Worm (Caenorhabditis elegans): ENCODE data around the gene nhr-207.

Gene nhr-207

ce11 chrV:12113726-12114125, 17.8 kb downstream of the nhr-207 start:
- no peak for TF ChIP-seq ceh-8 (GFP tag; optimal IDR thresholded peaks at IDR 0.05)
- peak; percentile 28 for TF ChIP-seq nhr-85 (tag)
- TF ChIP-seq lin-14 (GFP tag; optimal IDR thresholded peaks at IDR 0.05): peak; percentile 27
- TF ChIP-seq elt-2 (tag; optimal IDR thresholded peaks at IDR 0.05): peak; percentile 11

- TF ChIP-seq ama-1 (optimal IDR thresholded peaks at IDR 0.05) (no peak), lin-13 (GFP tag; optimal IDR thresholded peaks at IDR 0.05) (no peak)
Measured at ce11 chrV:12114693-12115092, 18.7 kb downstream of the nhr-207 start, which contains the start of gene spin-1. spin-1 (plus strand) TSS chrV:12114993.

- TF ChIP-seq lsy-2 (tag; optimal IDR thresholded peaks at IDR 0.05) (no peak), elt-2 (tag; optimal IDR thresholded peaks at IDR 0.05) (peak; percentile 1), nhr-20 (tag; optimal IDR thresholded peaks at IDR 0.05) (peak; percentile 6), rnt-1 (tag; optimal IDR thresholded peaks at IDR 0.05) (no peak), nhr-71 (tag; optimal IDR thresholded peaks at IDR 0.05) (peak; percentile 7)
Measured at ce11 chrV:12115150-12115549, 19.2 kb downstream of the nhr-207 start.

DNA sequence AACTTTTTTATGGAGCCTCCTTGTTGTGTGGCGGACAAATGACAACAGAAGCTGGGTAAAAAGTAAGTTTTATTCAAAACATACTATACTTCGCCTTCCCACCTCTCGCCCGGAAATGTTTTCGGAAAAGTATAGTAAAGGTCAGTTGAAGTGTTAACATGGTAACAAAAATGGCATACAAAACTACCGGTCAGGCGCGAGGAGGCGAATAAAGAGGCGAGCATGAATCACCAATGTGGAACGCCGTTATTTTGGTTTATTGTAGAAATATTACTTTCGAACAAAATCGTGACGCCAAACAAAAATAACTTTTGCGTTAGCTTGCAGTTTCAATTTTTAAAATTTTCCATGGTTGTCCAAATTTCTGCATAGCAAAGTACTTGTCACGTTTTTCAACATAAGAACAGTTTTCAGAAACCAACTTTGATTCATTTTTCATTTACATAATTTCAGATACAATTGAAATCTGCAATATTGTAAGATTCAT, 21.7 kb downstream of the nhr-207 start, which contains the start of gene C13C4.8:
Gene C13C4.8, plus strand, starts transcription at position 437 of the 487 bp plus-strand sequence.
- TF ChIP-seq nhr-77 (tag; optimal IDR thresholded peaks at IDR 0.05) (no peak), tlp-1 (tag; optimal IDR thresholded peaks at IDR 0.05) (no peak), unc-30 (tag; optimal IDR thresholded peaks at IDR 0.05) (no peak)

DNA sequence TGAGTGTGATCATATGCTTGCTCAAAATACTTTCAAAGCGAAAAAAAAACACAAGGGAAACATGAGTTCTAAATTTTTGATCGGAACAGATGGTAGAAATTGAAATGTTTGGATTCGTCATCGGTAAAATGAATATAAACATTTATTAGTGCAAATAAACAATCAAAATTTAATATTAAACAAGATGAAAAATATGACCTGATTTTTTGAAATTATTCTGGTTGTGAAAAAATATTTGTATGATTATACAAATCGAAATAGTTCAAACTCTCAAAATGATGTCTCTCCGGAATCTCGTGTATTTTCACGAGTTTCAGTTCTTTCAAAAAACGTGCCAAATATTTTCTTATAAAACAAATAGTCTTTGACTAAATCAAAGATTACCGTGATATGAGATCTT, 24.4 kb downstream of the nhr-207 start, which contains the start of gene C13C4.7:
Gene C13C4.7, minus strand, starts transcription at position 101 of the 400 bp plus-strand sequence.
- TF ChIP-seq mep-1 (tag; optimal IDR thresholded peaks at IDR 0.05) (no peak), rnt-1 (tag; optimal IDR thresholded peaks at IDR 0.05) (no peak), nhr-11 (tag; optimal IDR thresholded peaks at IDR 0.05) (no peak), lin-15B (tag; optimal IDR thresholded peaks at IDR 0.05) (no peak), lir-3 (tag; optimal IDR thresholded peaks at IDR 0.05; ENCODE audit: poor library complexity) (no peak), nhr-77 (tag; optimal IDR thresholded peaks at IDR 0.05) (no peak), pax-3 (tag; optimal IDR thresholded peaks at IDR 0.05) (no peak), xbp-1 (tag; optimal IDR thresholded peaks at IDR 0.05) (no peak), unc-130 (tag; optimal IDR thresholded peaks at IDR 0.05) (no peak), blmp-1 (tag; optimal IDR thresholded peaks at IDR 0.05) (no peak), fos-1 (tag; optimal IDR thresholded peaks at IDR 0.05) (no peak), ceh-88 (GFP tag; IDR thresholded peaks at IDR 0.05) (no peak), Y116A8C.19 (tag; optimal IDR thresholded peaks at IDR 0.05; ENCODE audit: borderline replicate concordance) (no peak), unc-86 (tag; optimal IDR thresholded peaks at IDR 0.05) (no peak), grh-1 (GFP tag; IDR thresholded peaks at IDR 0.05) (no peak)

- no peak for TF ChIP-seq egl-27 (tag; optimal IDR thresholded peaks at IDR 0.05)
- no peak for TF ChIP-seq snpc-4 (tag; optimal IDR thresholded peaks at IDR 0.05)
- TF ChIP-seq unc-98 (GFP tag; IDR thresholded peaks at IDR 0.05): no peak
- no peak for TF ChIP-seq zip-4 (GFP tag; optimal IDR thresholded peaks at IDR 0.05)
- no peak for TF ChIP-seq ces-1 (GFP tag; optimal IDR thresholded peaks at IDR 0.05)
- no peak for TF ChIP-seq ets-5 (GFP tag; IDR thresholded peaks at IDR 0.05)
- TF ChIP-seq efl-3 (GFP tag; optimal IDR thresholded peaks at IDR 0.05): no peak
- TF ChIP-seq nhr-84 (tag; optimal IDR thresholded peaks at IDR 0.05): no peak
- no peak for TF ChIP-seq grh-1 (GFP tag; IDR thresholded peaks at IDR 0.05)
- TF ChIP-seq elt-3 (tag; optimal IDR thresholded peaks at IDR 0.05): no peak
- TF ChIP-seq mep-1 (tag; optimal IDR thresholded peaks at IDR 0.05): no peak
- TF ChIP-seq unc-62 (GFP tag; optimal IDR thresholded peaks at IDR 0.05): no peak
- no peak for TF ChIP-seq C34B4.2 (tag; optimal IDR thresholded peaks at IDR 0.05)
Measured at ce11 chrV:12121274-12121673, 25.3 kb downstream of the nhr-207 start, which contains the start of gene C13C4.6. C13C4.6 (plus strand) TSS chrV:12121574.

Measured in whole organism, L1 larva.